Worm (Caenorhabditis elegans) whole organism, mixed stage, embryonic: ENCODE measurements around the gene Y62H9A.13.

Source experiments
- M03D4.4 ChIP-seq: sonication (generic microtip); optimal IDR thresholded peaks from 2 replicates; lab custom pipeline; 2017; ENCODE audit warnings: mild to moderate bottlenecking, missing genetic modification characterization, missing compliant biosample characterization
- bed-3 ChIP-seq: fragments of 200-800 bp; sonication (Bioruptor generic); optimal IDR thresholded peaks from 3 replicates; lab custom pipeline; 2018; ENCODE audit warnings: mild to moderate bottlenecking, missing genetic modification characterization, moderate library complexity, missing compliant biosample characterization
- blmp-1 ChIP-seq: fragments of 150-350 bp; optimal IDR thresholded peaks from 2 replicates; lab custom pipeline; 2014; ENCODE audit warnings: missing biosample characterization, missing genetic modification characterization
- ceh-39 ChIP-seq: fragments of 150-350 bp; optimal IDR thresholded peaks from 2 replicates; lab custom pipeline; 2014; ENCODE audit warnings: missing biosample characterization, missing genetic modification characterization
- ceh-43 ChIP-seq: fragments of 200-800 bp; sonication (Bioruptor generic); optimal IDR thresholded peaks from 2 replicates; lab custom pipeline; 2018; ENCODE audit warnings: mild to moderate bottlenecking, missing genetic modification characterization, moderate library complexity, missing compliant biosample characterization
- ceh-83 ChIP-seq: fragments of 200-800 bp; sonication (Bioruptor generic); optimal IDR thresholded peaks from 2 replicates; lab custom pipeline; 2018; ENCODE audit warnings: mild to moderate bottlenecking, missing genetic modification characterization, missing compliant biosample characterization
- ces-1 ChIP-seq: fragments of 150-350 bp; optimal IDR thresholded peaks from 2 replicates; lab custom pipeline; 2014; ENCODE audit warnings: missing biosample characterization, missing genetic modification reagents, missing genetic modification characterization
- cnd-1 ChIP-seq: fragments of 200-800 bp; sonication (Bioruptor generic); optimal IDR thresholded peaks from 2 replicates; lab custom pipeline; 2018; ENCODE audit warnings: mild to moderate bottlenecking, missing genetic modification characterization, missing compliant biosample characterization
- elt-1 ChIP-seq: sonication (generic microtip); optimal IDR thresholded peaks from 2 replicates; lab custom pipeline; 2017; ENCODE audit warnings: missing genetic modification characterization, mild to moderate bottlenecking, missing compliant biosample characterization, antibody characterized with exemption, moderate library complexity, borderline replicate concordance; ENCODE audit not compliant: insufficient read depth
- elt-3 ChIP-seq: fragments of 150-350 bp; optimal IDR thresholded peaks from 2 replicates; lab custom pipeline; 2014; ENCODE audit warnings: missing biosample characterization, missing genetic modification characterization
- flh-1 ChIP-seq: fragments of 200-800 bp; sonication (Bioruptor generic); optimal IDR thresholded peaks from 2 replicates; lab custom pipeline; 2018; ENCODE audit warnings: mild to moderate bottlenecking, missing genetic modification characterization, moderate library complexity, missing compliant biosample characterization
- ham-2 ChIP-seq: fragments of 200-800 bp; sonication (Bioruptor generic); optimal IDR thresholded peaks from 2 replicates; lab custom pipeline; 2018; ENCODE audit warnings: mild to moderate bottlenecking, missing genetic modification characterization, missing compliant biosample characterization
- hlh-1 ChIP-seq: fragments of 150-350 bp; optimal IDR thresholded peaks from 2 replicates; lab custom pipeline; 2014; ENCODE audit warnings: missing biosample characterization, missing genetic modification reagents, missing genetic modification characterization
- lin-13 ChIP-seq: fragments of 150-350 bp; optimal IDR thresholded peaks from 2 replicates; lab custom pipeline; 2014; ENCODE audit warnings: missing biosample characterization, missing genetic modification characterization
- lin-32 ChIP-seq: fragments of 200-800 bp; sonication (Bioruptor generic); optimal IDR thresholded peaks from 2 replicates; lab custom pipeline; 2018; ENCODE audit warnings: mild to moderate bottlenecking, missing genetic modification characterization, missing compliant biosample characterization
- lsy-2 ChIP-seq: fragments of 150-350 bp; optimal IDR thresholded peaks from 2 replicates; lab custom pipeline; 2014; ENCODE audit warnings: missing biosample characterization, missing genetic modification characterization
- mab-5 ChIP-seq: fragments of 150-350 bp; optimal IDR thresholded peaks from 2 replicates; lab custom pipeline; 2014; ENCODE audit warnings: missing biosample characterization, missing genetic modification characterization
- mep-1 ChIP-seq: fragments of 150-350 bp; optimal IDR thresholded peaks from 2 replicates; lab custom pipeline; 2017; ENCODE audit warnings: missing biosample characterization, missing genetic modification reagents, missing genetic modification characterization, inconsistent platforms
- mls-2 ChIP-seq: sonication (generic microtip); optimal IDR thresholded peaks from 2 replicates; lab custom pipeline; 2016; ENCODE audit warnings: mild to moderate bottlenecking, missing genetic modification characterization, moderate library complexity, missing compliant biosample characterization
- nhr-12 ChIP-seq: fragments of 150-350 bp; optimal IDR thresholded peaks from 2 replicates; lab custom pipeline; 2014; ENCODE audit warnings: missing biosample characterization, missing genetic modification characterization
- nhr-2 ChIP-seq: fragments of 150-350 bp; optimal IDR thresholded peaks from 2 replicates; lab custom pipeline; 2014; ENCODE audit warnings: missing biosample characterization, missing genetic modification characterization
- nhr-237 ChIP-seq: fragments of 150-350 bp; optimal IDR thresholded peaks from 2 replicates; lab custom pipeline; 2014; ENCODE audit warnings: missing biosample characterization, missing genetic modification characterization
- nhr-76 ChIP-seq: sonication (generic microtip); optimal IDR thresholded peaks from 2 replicates; lab custom pipeline; 2017; ENCODE audit warnings: missing biosample characterization, missing genetic modification characterization
- pha-4 ChIP-seq: fragments of 150-350 bp; optimal IDR thresholded peaks from 2 replicates; lab custom pipeline; 2018; ENCODE audit warnings: missing biosample characterization, missing genetic modification reagents, missing genetic modification characterization
- sem-2 ChIP-seq: fragments of 200-800 bp; sonication (Bioruptor generic); optimal IDR thresholded peaks from 2 replicates; lab custom pipeline; 2018; ENCODE audit warnings: mild to moderate bottlenecking, missing genetic modification characterization, missing compliant biosample characterization
- snpc-4 ChIP-seq: fragments of 150-350 bp; optimal IDR thresholded peaks from 2 replicates; lab custom pipeline; 2014; ENCODE audit warnings: missing biosample characterization, missing genetic modification characterization
- sptf-1 ChIP-seq: sonication (generic microtip); optimal IDR thresholded peaks from 2 replicates; lab custom pipeline; 2017; ENCODE audit warnings: mild to moderate bottlenecking, missing genetic modification characterization, moderate library complexity, missing compliant biosample characterization
- tbx-8 ChIP-seq: fragments of 200-800 bp; sonication (Bioruptor generic); optimal IDR thresholded peaks from 2 replicates; lab custom pipeline; 2018; ENCODE audit warnings: mild to moderate bottlenecking, missing genetic modification characterization, moderate library complexity, missing compliant biosample characterization
- unc-120 ChIP-seq: sonication (generic microtip); optimal IDR thresholded peaks from 2 replicates; lab custom pipeline; 2017; ENCODE audit warnings: missing genetic modification characterization, missing compliant biosample characterization; ENCODE audit not compliant: poor library complexity, severe bottlenecking
- unc-39 ChIP-seq: fragments of 150-350 bp; optimal IDR thresholded peaks from 2 replicates; lab custom pipeline; 2014; ENCODE audit warnings: missing biosample characterization, missing genetic modification characterization
- unc-62 ChIP-seq: fragments of 150-350 bp; optimal IDR thresholded peaks from 2 replicates; lab custom pipeline; 2014; ENCODE audit warnings: missing biosample characterization, missing genetic modification reagents, missing genetic modification characterization
- zip-8 ChIP-seq: fragments of 150-350 bp; optimal IDR thresholded peaks from 2 replicates; lab custom pipeline; 2014; ENCODE audit warnings: missing biosample characterization, missing genetic modification characterization
- ztf-11 ChIP-seq: fragments of 150-350 bp; optimal IDR thresholded peaks from 2 replicates; lab custom pipeline; 2014; ENCODE audit warnings: missing biosample characterization, missing genetic modification characterization

The Y62H9A.13 gene

ce11 chrX:11902661-11903060, 14.1 kb upstream of the Y62H9A.13 start, which contains the start of gene Y62H9A.10:
Gene Y62H9A.10 (minus strand): TSS chrX:11902761.
- no peak for TF ChIP-seq lin-13 (tag; lab: Kevin White, UChicago)
- no peak for TF ChIP-seq ces-1 (GFP tag; lab: Kevin White, UChicago)
- TF ChIP-seq mab-5 (tag; lab: Kevin White, UChicago): no peak
- TF ChIP-seq unc-120 (tag; lab: Kevin White, UChicago): no peak
- no peak for TF ChIP-seq pha-4 (tag; lab: Kevin White, UChicago)
- TF ChIP-seq ztf-11 (tag; lab: Kevin White, UChicago): no peak
- no peak for TF ChIP-seq M03D4.4 (tag; lab: Kevin White, UChicago)

- TF ChIP-seq tbx-8 (GFP tag; lab: Kevin White, UChicago) (no peak), nhr-2 (tag; lab: Kevin White, UChicago) (no peak), ztf-11 (tag; lab: Kevin White, UChicago) (no peak), hlh-1 (tag; lab: Kevin White, UChicago) (no peak), flh-1 (no peak), mls-2 (tag; lab: Kevin White, UChicago) (no peak)
Measured at ce11 chrX:11906626-11907025, 10.2 kb upstream of the Y62H9A.13 start.

DNA sequence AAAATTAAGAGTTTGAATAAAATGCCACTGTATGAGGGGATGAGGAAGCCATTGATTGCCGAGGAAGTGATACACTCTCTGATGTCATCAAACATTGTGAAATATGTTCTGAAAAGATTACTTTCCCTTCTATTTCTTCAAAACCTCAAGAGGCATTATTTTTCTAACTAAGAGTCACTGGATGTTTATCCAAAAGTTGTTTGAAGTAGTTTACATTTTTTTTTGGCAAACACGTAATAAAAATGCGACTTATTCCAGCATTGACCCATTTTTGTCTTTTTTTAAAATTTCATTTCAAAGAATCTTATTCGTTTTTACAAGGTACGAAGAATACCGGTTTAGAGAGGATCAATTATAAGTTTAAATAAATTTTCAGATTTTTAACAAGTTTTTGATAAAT, 9.5 kb upstream of the Y62H9A.13 start, which contains the start of gene Y62H9A.11:
Gene Y62H9A.11, minus strand, starts transcription at position 101 of the 400 bp plus-strand sequence.
- TF ChIP-seq cnd-1 (tag; lab: Kevin White, UChicago) (no peak), sptf-1 (no peak), unc-62 (GFP tag; lab: Kevin White, UChicago) (no peak), sem-2 (GFP tag; lab: Kevin White, UChicago) (no peak), lsy-2 (tag; lab: Kevin White, UChicago) (no peak), nhr-237 (no peak), elt-3 (tag; lab: Kevin White, UChicago) (no peak), nhr-2 (tag; lab: Kevin White, UChicago) (no peak), unc-39 (tag; lab: Kevin White, UChicago) (no peak), flh-1 (no peak), lin-32 (GFP tag; lab: Kevin White, UChicago) (no peak), nhr-12 (tag; lab: Kevin White, UChicago) (no peak), hlh-1 (tag; lab: Kevin White, UChicago) (no peak), blmp-1 (tag; lab: Kevin White, UChicago) (no peak), mls-2 (tag; lab: Kevin White, UChicago) (no peak)

DNA sequence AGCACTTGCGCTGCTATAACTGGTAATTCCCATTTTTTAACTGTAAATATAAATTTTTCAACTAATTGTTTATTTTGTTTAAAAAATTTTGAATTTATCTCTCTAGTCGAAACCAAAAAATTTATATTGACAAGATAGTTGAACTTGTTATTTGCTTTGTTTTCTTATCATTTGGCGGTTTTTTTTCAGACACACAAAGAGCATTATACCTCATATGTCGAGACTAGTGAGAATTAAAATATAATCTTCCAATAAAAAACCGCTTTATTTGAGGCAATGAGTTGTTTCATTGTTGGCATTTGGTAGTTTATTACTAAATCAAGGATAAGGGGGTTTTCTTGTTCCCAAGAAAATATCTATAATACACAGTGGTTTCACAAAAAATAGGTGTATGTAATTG, 8.6 kb upstream of the Y62H9A.13 start:
- TF ChIP-seq flh-1 (no peak), ceh-43 (no peak), nhr-76 (no peak), blmp-1 (tag; lab: Kevin White, UChicago) (no peak), sptf-1 (no peak), ceh-39 (no peak), zip-8 (tag; lab: Kevin White, UChicago) (no peak), M03D4.4 (tag; lab: Kevin White, UChicago) (no peak), ham-2 (GFP tag; lab: Kevin White, UChicago) (no peak), mep-1 (tag; lab: Kevin White, UChicago) (no peak), ztf-11 (tag; lab: Kevin White, UChicago) (no peak), snpc-4 (tag; lab: Kevin White, UChicago) (no peak), elt-1 (no peak)

DNA sequence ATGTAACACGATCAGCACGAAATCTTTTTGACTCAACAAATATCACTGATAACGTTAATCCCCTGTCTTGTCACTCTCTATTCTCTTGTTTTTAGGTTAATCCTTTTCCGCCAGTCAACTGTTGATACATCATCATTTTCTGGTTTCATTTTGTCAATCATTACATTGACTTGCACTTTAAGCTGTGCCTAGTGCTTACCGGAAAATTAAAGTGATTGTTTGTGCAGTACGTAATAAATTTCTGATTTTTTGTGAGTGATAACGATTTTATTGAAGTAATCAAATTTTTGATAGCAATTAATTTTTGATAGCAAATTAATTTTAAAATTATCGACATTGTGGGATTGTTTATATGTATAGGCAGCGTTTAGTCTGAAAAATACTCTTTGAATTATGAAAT, 7.6 kb upstream of the Y62H9A.13 start:
- TF ChIP-seq lin-32 (GFP tag; lab: Kevin White, UChicago) (no peak), lin-13 (tag; lab: Kevin White, UChicago) (no peak), snpc-4 (tag; lab: Kevin White, UChicago) (no peak), lsy-2 (tag; lab: Kevin White, UChicago) (no peak), zip-8 (tag; lab: Kevin White, UChicago) (no peak), unc-39 (tag; lab: Kevin White, UChicago) (no peak), ceh-39 (no peak), mab-5 (tag; lab: Kevin White, UChicago) (no peak), elt-3 (tag; lab: Kevin White, UChicago) (no peak), bed-3 (GFP tag; lab: Kevin White, UChicago) (no peak), pha-4 (tag; lab: Kevin White, UChicago) (no peak), ceh-83 (GFP tag; lab: Kevin White, UChicago) (no peak), tbx-8 (GFP tag; lab: Kevin White, UChicago) (no peak)
